Worm (Caenorhabditis elegans) whole organism, L3 larva: ENCODE data around the gene F46H5.3.

Experiments
- R02D3.7 ChIP-seq: fragments of 150-350 bp; optimal IDR thresholded peaks from 2 replicates; lab custom pipeline; 2014; ENCODE audit warnings: missing biosample characterization, missing genetic modification characterization
- aly-2 ChIP-seq: fragments of 150-350 bp; optimal IDR thresholded peaks from 2 replicates; lab custom pipeline; 2014; ENCODE audit warnings: missing biosample characterization, missing genetic modification characterization
- ama-1 ChIP-seq: fragments of 150-350 bp; optimal IDR thresholded peaks from 2 replicates; lab custom pipeline; 2018
- ceh-16 ChIP-seq: sonication (generic microtip); optimal IDR thresholded peaks from 2 replicates; lab custom pipeline; 2017; ENCODE audit warnings: missing biosample characterization, missing genetic modification characterization
- ceh-28 ChIP-seq: fragments of 150-350 bp; optimal IDR thresholded peaks from 2 replicates; lab custom pipeline; 2014; ENCODE audit warnings: missing biosample characterization, missing genetic modification reagents, missing genetic modification characterization
- ceh-82 ChIP-seq: fragments of 150-350 bp; optimal IDR thresholded peaks from 2 replicates; lab custom pipeline; 2014; ENCODE audit warnings: missing biosample characterization, missing genetic modification characterization
- ceh-9 ChIP-seq: sonication (generic microtip); optimal IDR thresholded peaks from 2 replicates; lab custom pipeline; 2018; ENCODE audit warnings: missing biosample characterization, missing genetic modification characterization
- daf-12 ChIP-seq: fragments of 150-350 bp; optimal IDR thresholded peaks from 2 replicates; lab custom pipeline; 2014; ENCODE audit warnings: missing biosample characterization, missing genetic modification reagents, missing genetic modification characterization
- egl-27 ChIP-seq: sonication (generic microtip); optimal IDR thresholded peaks from 4 replicates; lab custom pipeline; 2017; ENCODE audit warnings: missing biosample characterization, missing genetic modification reagents, missing genetic modification characterization
- egl-5 ChIP-seq: fragments of 150-350 bp; optimal IDR thresholded peaks from 2 replicates; lab custom pipeline; 2017; ENCODE audit warnings: missing biosample characterization, missing genetic modification reagents, missing genetic modification characterization, inconsistent platforms
- elt-1 ChIP-seq: fragments of 150-350 bp; optimal IDR thresholded peaks from 2 replicates; lab custom pipeline; 2014; ENCODE audit warnings: missing biosample characterization, missing genetic modification characterization
- elt-2 ChIP-seq: sonication (generic microtip); optimal IDR thresholded peaks from 2 replicates; lab custom pipeline; 2016; ENCODE audit warnings: missing genetic modification reagents, mild to moderate bottlenecking, missing genetic modification characterization, missing compliant biosample characterization
- elt-3 ChIP-seq, 3 experiments: fragments of 150-350 bp in 1 of 3; sonication (generic microtip) in 2 of 3; optimal IDR thresholded peaks; 2 replicates in 2 of 3; 4 replicates in 1 of 3; lab custom pipeline; 2014 to 2017; ENCODE audit warnings: missing biosample characterization in 3 of 3, missing genetic modification characterization in 3 of 3
- eor-1 ChIP-seq, 2 experiments: fragments of 150-350 bp; optimal IDR thresholded peaks; 2 replicates each; lab custom pipeline; 2014 to 2018; ENCODE audit warnings: missing biosample characterization in 2 of 2, missing genetic modification characterization in 2 of 2
- fkh-10 ChIP-seq: sonication (generic microtip); optimal IDR thresholded peaks from 2 replicates; lab custom pipeline; 2017; ENCODE audit warnings: missing biosample characterization, missing genetic modification reagents, missing genetic modification characterization
- fkh-2 ChIP-seq: fragments of 150-350 bp; optimal IDR thresholded peaks from 2 replicates; lab custom pipeline; 2014; ENCODE audit warnings: missing biosample characterization, missing genetic modification reagents, missing genetic modification characterization
- fos-1 ChIP-seq: fragments of 150-350 bp; optimal IDR thresholded peaks from 2 replicates; lab custom pipeline; 2014; ENCODE audit warnings: missing biosample characterization, missing genetic modification characterization
- hmg-11 ChIP-seq: sonication (generic microtip); optimal IDR thresholded peaks from 2 replicates; lab custom pipeline; 2016; ENCODE audit warnings: missing genetic modification characterization, missing compliant biosample characterization
- jun-1 ChIP-seq: fragments of 150-350 bp; optimal IDR thresholded peaks from 2 replicates; lab custom pipeline; 2014; ENCODE audit warnings: missing biosample characterization, missing genetic modification reagents, missing genetic modification characterization
- lin-15B ChIP-seq: fragments of 150-350 bp; optimal IDR thresholded peaks from 2 replicates; lab custom pipeline; 2014; ENCODE audit warnings: missing biosample characterization, missing genetic modification characterization
- lin-39 ChIP-seq: fragments of 150-350 bp; optimal IDR thresholded peaks from 2 replicates; lab custom pipeline; 2018; ENCODE audit warnings: missing biosample characterization, missing genetic modification reagents, missing genetic modification characterization
- lsy-12 ChIP-seq: sonication (generic microtip); optimal IDR thresholded peaks from 2 replicates; lab custom pipeline; 2016; ENCODE audit warnings: mild to moderate bottlenecking, missing genetic modification characterization, missing compliant biosample characterization
- mdl-1 ChIP-seq: fragments of 150-350 bp; optimal IDR thresholded peaks from 2 replicates; lab custom pipeline; 2014; ENCODE audit warnings: missing biosample characterization, missing genetic modification characterization
- mml-1 ChIP-seq: fragments of 150-350 bp; sonication (generic microtip); optimal IDR thresholded peaks from 3 replicates; lab custom pipeline; 2014; ENCODE audit warnings: missing biosample characterization, missing genetic modification characterization
- nfya-1 ChIP-seq: sonication (generic microtip); optimal IDR thresholded peaks from 2 replicates; lab custom pipeline; 2017; ENCODE audit warnings: missing genetic modification characterization, mild to moderate bottlenecking, missing compliant biosample characterization, antibody characterized with exemption, moderate library complexity; ENCODE audit not compliant: insufficient read depth
- nhr-11 ChIP-seq: fragments of 150-350 bp; optimal IDR thresholded peaks from 2 replicates; lab custom pipeline; 2014; ENCODE audit warnings: missing biosample characterization, missing genetic modification characterization
- nhr-12 ChIP-seq: fragments of 150-350 bp; optimal IDR thresholded peaks from 2 replicates; lab custom pipeline; 2014; ENCODE audit warnings: missing biosample characterization, missing genetic modification characterization
- nhr-23 ChIP-seq: fragments of 150-350 bp; optimal IDR thresholded peaks from 2 replicates; lab custom pipeline; 2014; ENCODE audit warnings: missing biosample characterization, missing genetic modification reagents, missing genetic modification characterization
- nhr-237 ChIP-seq: fragments of 150-350 bp; optimal IDR thresholded peaks from 2 replicates; lab custom pipeline; 2014; ENCODE audit warnings: missing biosample characterization, missing genetic modification characterization
- nhr-25 ChIP-seq: sonication (generic microtip); optimal IDR thresholded peaks from 2 replicates; lab custom pipeline; 2017; ENCODE audit warnings: missing biosample characterization, missing genetic modification characterization
- nhr-28 ChIP-seq: fragments of 150-350 bp; optimal IDR thresholded peaks from 2 replicates; lab custom pipeline; 2014; ENCODE audit warnings: missing biosample characterization, missing genetic modification characterization
- nhr-43 ChIP-seq: sonication (generic microtip); optimal IDR thresholded peaks from 2 replicates; lab custom pipeline; 2016; ENCODE audit warnings: mild to moderate bottlenecking, missing genetic modification characterization, missing compliant biosample characterization; ENCODE audit not compliant: poor library complexity, severe bottlenecking
- nhr-67 ChIP-seq: fragments of 150-350 bp; optimal IDR thresholded peaks from 2 replicates; lab custom pipeline; 2014; ENCODE audit warnings: missing biosample characterization, missing genetic modification characterization
- nhr-77 ChIP-seq: fragments of 150-350 bp; optimal IDR thresholded peaks from 2 replicates; lab custom pipeline; 2014; ENCODE audit warnings: missing biosample characterization, missing genetic modification characterization
- pha-4 ChIP-seq: fragments of 150-350 bp; optimal IDR thresholded peaks from 2 replicates; lab custom pipeline; 2014; ENCODE audit warnings: missing biosample characterization, missing genetic modification reagents, missing genetic modification characterization
- pqm-1 ChIP-seq: fragments of 150-350 bp; optimal IDR thresholded peaks from 2 replicates; lab custom pipeline; 2017; ENCODE audit warnings: missing biosample characterization, missing genetic modification characterization, inconsistent platforms
- sea-2 ChIP-seq: fragments of 150-350 bp; sonication (generic microtip); optimal IDR thresholded peaks from 4 replicates; lab custom pipeline; 2014; ENCODE audit warnings: missing biosample characterization, missing genetic modification reagents, missing genetic modification characterization
- skn-1 ChIP-seq: fragments of 150-350 bp; optimal IDR thresholded peaks from 2 replicates; lab custom pipeline; 2014; ENCODE audit warnings: missing biosample characterization, missing genetic modification characterization
- snpc-4 ChIP-seq: fragments of 150-350 bp; optimal IDR thresholded peaks from 2 replicates; lab custom pipeline; 2014; ENCODE audit warnings: missing biosample characterization, missing genetic modification characterization
- tbx-2 ChIP-seq: sonication (generic microtip); optimal IDR thresholded peaks from 2 replicates; lab custom pipeline; 2016; ENCODE audit warnings: mild to moderate bottlenecking, missing genetic modification characterization, missing compliant biosample characterization
- unc-39 ChIP-seq: sonication (generic microtip); optimal IDR thresholded peaks from 4 replicates; lab custom pipeline; 2017; ENCODE audit warnings: missing biosample characterization, missing genetic modification characterization
- zag-1 ChIP-seq: fragments of 150-350 bp; optimal IDR thresholded peaks from 2 replicates; lab custom pipeline; 2014; ENCODE audit warnings: missing biosample characterization, missing genetic modification characterization
- ztf-4 ChIP-seq: fragments of 150-350 bp; optimal IDR thresholded peaks from 2 replicates; lab custom pipeline; 2014; ENCODE audit warnings: missing biosample characterization, missing genetic modification characterization

The F46H5.3 gene

DNA sequence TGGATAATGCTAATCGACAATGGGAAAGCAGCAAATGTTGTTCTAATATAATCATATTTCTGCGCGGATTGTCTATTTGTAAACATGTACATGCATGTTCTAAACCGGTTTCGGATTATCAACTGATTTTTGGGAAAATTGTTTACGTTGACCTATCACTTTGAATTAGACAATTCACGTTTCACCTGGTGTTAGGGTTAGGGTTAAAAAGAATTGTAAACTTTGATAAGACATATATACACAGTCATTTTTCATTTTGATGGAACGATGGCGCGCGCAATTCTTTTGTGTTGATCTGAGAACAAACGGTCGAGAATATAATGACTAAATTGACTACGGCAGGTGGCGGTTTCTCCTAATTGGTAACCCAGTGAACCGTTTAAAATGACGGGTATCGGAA lies 3.7 kb upstream of the F46H5.3 start:
- peak; percentile 24 for TF ChIP-seq nhr-23 (tag; lab: Kevin White, UChicago)
- no peak for TF ChIP-seq fkh-10 (GFP tag; lab: Kevin White, UChicago)
- peak; percentile 46 for TF ChIP-seq nhr-43 (tag; lab: Kevin White, UChicago)
- TF ChIP-seq pqm-1 (tag; lab: Kevin White, UChicago) = no peak
- TF ChIP-seq, all 47 proteins: peak for 2

- TF ChIP-seq egl-5 = peak; percentile 27
- no peak for TF ChIP-seq lin-15B (tag; lab: Kevin White, UChicago)
- peak; percentile 29 for TF ChIP-seq nhr-11 (tag; lab: Kevin White, UChicago)
- TF ChIP-seq lin-39 (tag; lab: Kevin White, UChicago) = peak; percentile 59
- peak; percentile 27 for TF ChIP-seq nfya-1
- TF ChIP-seq, all 47 proteins: peak for 4
Measured at ce11 chrX:7236717-7237116, 1.7 kb downstream of the F46H5.3 start.

DNA sequence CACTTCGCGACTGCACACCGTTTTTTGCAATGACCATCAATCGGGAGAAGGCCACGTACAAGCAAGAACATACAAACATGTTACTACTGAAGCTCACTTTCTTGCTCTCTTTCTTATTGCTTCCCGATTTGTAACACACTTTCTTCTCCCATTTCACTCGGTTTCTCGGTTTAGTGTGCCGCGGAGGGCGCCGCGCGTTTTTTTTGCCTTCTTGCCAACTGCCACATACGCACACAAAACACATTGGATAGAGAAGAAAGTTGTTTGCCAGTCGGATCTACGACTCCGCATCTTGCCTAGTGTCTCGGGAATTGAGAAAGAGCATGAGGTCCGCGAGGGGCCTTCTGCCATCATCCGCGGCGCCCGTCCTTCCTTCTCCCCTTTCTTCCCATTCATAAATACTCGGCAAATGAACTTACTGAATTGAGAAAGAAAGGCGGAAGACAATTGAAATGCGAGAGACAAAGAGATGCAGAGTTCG lies 3.7 kb downstream of the F46H5.3 start:
- TF ChIP-seq nhr-77 (tag; lab: Kevin White, UChicago) (no peak), ceh-28 (tag; lab: Kevin White, UChicago) (no peak), ceh-9 (tag; lab: Kevin White, UChicago) (no peak), pha-4 (tag; lab: Kevin White, UChicago) (peak; percentile 38), eor-1 (tag; optimal IDR thresholded peaks at IDR 0.05; lab: Kevin White, UChicago) (no peak), nhr-43 (tag; lab: Kevin White, UChicago) (no peak), lin-39 (tag; lab: Kevin White, UChicago) (peak; percentile 58), daf-12 (no peak), elt-3 (tag; optimal IDR thresholded peaks at IDR 0.05; lab: Kevin White, UChicago) (no peak), ztf-4 (tag; lab: Kevin White, UChicago) (no peak), egl-5 (peak; percentile 41), nhr-23 (tag; lab: Kevin White, UChicago) (no peak), fos-1 (tag; lab: Kevin White, UChicago) (no peak), zag-1 (tag; lab: Kevin White, UChicago) (peak; percentile 17), jun-1 (no peak), tbx-2 (tag; lab: Kevin White, UChicago) (peak; percentile 33), snpc-4 (tag; lab: Kevin White, UChicago) (no peak), lin-15B (tag; lab: Kevin White, UChicago) (no peak), nfya-1 (peak; percentile 78), elt-1 (tag; lab: Kevin White, UChicago) (no peak), mdl-1 (tag; lab: Kevin White, UChicago) (no peak), skn-1 (tag; lab: Kevin White, UChicago) (no peak), lsy-12 (tag; lab: Kevin White, UChicago) (peak; percentile 53), nhr-11 (tag; lab: Kevin White, UChicago) (no peak), egl-27 (tag; lab: Kevin White, UChicago) (no peak), mml-1 (no peak), unc-39 (tag; lab: Kevin White, UChicago) (peak; percentile 57), aly-2 (tag; lab: Kevin White, UChicago) (no peak), nhr-237 (tag; lab: Kevin White, UChicago) (no peak), sea-2 (no peak), nhr-28 (tag; lab: Kevin White, UChicago) (no peak), hmg-11 (tag; lab: Kevin White, UChicago) (peak; percentile 55), nhr-67 (tag; lab: Kevin White, UChicago) (no peak), fkh-2 (tag; lab: Kevin White, UChicago) (peak; percentile 44), nhr-12 (tag; lab: Kevin White, UChicago) (no peak), ceh-82 (tag; lab: Kevin White, UChicago) (no peak), fkh-10 (GFP tag; lab: Kevin White, UChicago) (peak; percentile 92), R02D3.7 (no peak), ama-1 (lab: Kevin White, UChicago) (peak; percentile 41), elt-2 (peak; percentile 38), ceh-16 (no peak), nhr-25 (no peak)
